Worm (Caenorhabditis elegans) whole organism, young adult: ENCODE data around the gene K07C11.7.

ENCODE experiments used
- F23B12.7 ChIP-seq: sonication (generic microtip); optimal IDR thresholded peaks from 2 replicates; lab custom pipeline; 2017; ENCODE audit warnings: missing genetic modification characterization, mild to moderate bottlenecking, missing compliant biosample characterization, antibody characterized with exemption, moderate library complexity; ENCODE audit not compliant: insufficient read depth
- bed-1 ChIP-seq: fragments of 200-800 bp; sonication (Bioruptor generic); IDR thresholded peaks from 2 replicates; pipeline ENCODE4 v1.3.6; 2022; ENCODE audit warnings: missing genetic modification reagents, missing genetic modification characterization, missing compliant biosample characterization
- ceh-100 ChIP-seq: fragments of 200-800 bp; sonication (Bioruptor generic); IDR thresholded peaks from 2 replicates; pipeline ENCODE4 v1.3.6; 2022; ENCODE audit warnings: missing genetic modification reagents, missing genetic modification characterization, missing compliant biosample characterization
- rec-8 ChIP-seq, 2 experiments: sonication (generic microtip); optimal IDR thresholded peaks; 2 replicates each; lab custom pipeline; 2016; ENCODE audit warnings: mild to moderate bottlenecking in 2 of 2, missing genetic modification characterization in 2 of 2, missing genetic modification reagents in 2 of 2, missing genotype in 2 of 2, missing biosample characterization in 1 of 2, missing compliant biosample characterization in 1 of 2, moderate library complexity in 1 of 2
- snpc-1.1 ChIP-seq: sonication (generic microtip); optimal IDR thresholded peaks from 2 replicates; lab custom pipeline; 2017; ENCODE audit warnings: missing genetic modification characterization, mild to moderate bottlenecking, missing compliant biosample characterization, antibody characterized with exemption, moderate library complexity, missing genotype, missing genetic modification reagents; ENCODE audit not compliant: insufficient read depth
- unc-130 ChIP-seq: sonication (generic microtip); optimal IDR thresholded peaks from 2 replicates; lab custom pipeline; 2016; ENCODE audit warnings: missing genetic modification reagents, missing genetic modification characterization, missing compliant biosample characterization

DNA sequence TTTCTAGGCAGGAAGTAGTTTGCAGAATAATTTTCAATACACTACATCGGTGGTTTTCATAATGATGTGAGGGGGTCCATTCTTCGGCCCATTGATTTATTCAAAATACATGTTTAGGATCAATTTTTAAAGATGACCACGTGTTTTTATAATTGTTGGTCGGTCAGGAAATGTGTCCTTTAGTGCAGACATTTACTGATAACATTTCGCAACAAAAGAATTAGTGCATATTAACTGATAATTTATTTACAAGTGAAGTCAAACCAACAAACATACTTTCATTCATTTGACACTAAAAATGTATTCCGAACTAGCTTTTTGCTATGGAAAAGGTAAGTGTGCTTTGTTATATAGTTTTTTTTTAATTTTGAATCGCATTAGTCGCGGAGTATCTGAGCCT lies 52.1 kb downstream of the K07C11.7 start, which contains the start of gene F20D6.5:
- TF ChIP-seq bed-1 (GFP tag; lab: Robert Waterston, UW) = no peak
- TF ChIP-seq rec-8 (tag; optimal IDR thresholded peaks at IDR 0.05; lab: Kevin White, UChicago) = no peak
- no peak for TF ChIP-seq snpc-1.1 (tag; lab: Kevin White, UChicago)
- TF ChIP-seq ceh-100 = no peak
- TF ChIP-seq unc-130 (GFP tag; lab: Kevin White, UChicago) = no peak
- no peak for TF ChIP-seq F23B12.7 (tag; lab: Kevin White, UChicago)
